Fruit fly (Drosophila melanogaster) whole organism, embryonic: ENCODE measurements around the gene SsRbeta.
A peak's percentile ranks its signal among the peaks of the same experiment; 100 is the strongest.

Experiments used
- ATbp ChIP-seq: fragments of 200-800 bp; sonication (Bioruptor generic); optimal IDR thresholded peaks from 2 replicates; lab custom pipeline; 2017; ENCODE audit warnings: missing biosample characterization, mild to moderate bottlenecking, missing genetic modification characterization, missing genetic modification reagents
- Awh ChIP-seq: fragments of 200-800 bp; sonication (Bioruptor generic); IDR thresholded peaks from 2 replicates; pipeline ENCODE4, ENCODE4 v1.3.6; 2022; ENCODE audit warnings: missing biosample characterization, missing genetic modification characterization
- CG12219 ChIP-seq: fragments of 200-800 bp; sonication (Bioruptor generic); optimal IDR thresholded peaks from 3 replicates; lab custom pipeline; 2018; ENCODE audit warnings: missing biosample characterization, mild to moderate bottlenecking, missing genetic modification characterization
- CG12744 ChIP-seq: fragments of 200-800 bp; sonication (Bioruptor generic); optimal IDR thresholded peaks from 2 replicates; lab custom pipeline; 2016; ENCODE audit warnings: missing biosample characterization, missing genetic modification characterization
- CG13624 ChIP-seq: fragments of 200-800 bp; sonication (Bioruptor generic); optimal IDR thresholded peaks from 2 replicates; lab custom pipeline; 2016; ENCODE audit warnings: missing biosample characterization, missing genetic modification characterization
- CG13775 ChIP-seq: fragments of 200-800 bp; sonication (Bioruptor generic); optimal IDR thresholded peaks from 3 replicates; lab custom pipeline; 2017; ENCODE audit warnings: missing biosample characterization, mild to moderate bottlenecking, missing genetic modification characterization
- CG15479 ChIP-seq: fragments of 200-800 bp; sonication (Bioruptor generic); optimal IDR thresholded peaks from 3 replicates; lab custom pipeline; 2019; ENCODE audit warnings: missing biosample characterization, mild to moderate bottlenecking, missing genetic modification characterization, moderate library complexity
- CG17912 ChIP-seq: fragments of 200-800 bp; sonication (Bioruptor generic); optimal IDR thresholded peaks from 2 replicates; lab custom pipeline; 2018; ENCODE audit warnings: missing biosample characterization, mild to moderate bottlenecking, missing genetic modification characterization
- CG30431 ChIP-seq: fragments of 200-800 bp; sonication (Bioruptor generic); optimal IDR thresholded peaks from 2 replicates; lab custom pipeline; 2017; ENCODE audit warnings: missing biosample characterization, missing genetic modification characterization
- CG31224 ChIP-seq: fragments of 200-800 bp; sonication (Bioruptor generic); IDR thresholded peaks from 2 replicates; pipeline ENCODE4 v1.3.6; 2022; ENCODE audit warnings: missing biosample characterization, missing genetic modification characterization
- CG32772 ChIP-seq: fragments of 200-800 bp; sonication (Bioruptor generic); IDR thresholded peaks from 2 replicates; pipeline ENCODE4 v1.3.6; 2022; ENCODE audit warnings: missing biosample characterization, missing genetic modification characterization
- CG7556 ChIP-seq: fragments of 200-800 bp; sonication (Bioruptor generic); optimal IDR thresholded peaks from 2 replicates; lab custom pipeline; 2017; ENCODE audit warnings: missing biosample characterization, mild to moderate bottlenecking, missing genetic modification characterization
- CG8290 ChIP-seq, 3 experiments: fragments of 200-800 bp; sonication (Bioruptor generic); optimal IDR thresholded peaks; 2 replicates each; lab custom pipeline; 2016 to 2019; ENCODE audit warnings: missing biosample characterization in 3 of 3, missing genetic modification characterization in 3 of 3, mild to moderate bottlenecking in 2 of 3, moderate library complexity in 1 of 3
- CG9727 ChIP-seq: fragments of 200-800 bp; sonication (Bioruptor generic); optimal IDR thresholded peaks from 3 replicates; lab custom pipeline; 2017; ENCODE audit warnings: missing biosample characterization, mild to moderate bottlenecking, missing genetic modification characterization
- CG9932 ChIP-seq: fragments of 200-800 bp; sonication (Bioruptor generic); IDR thresholded peaks from 2 replicates; pipeline ENCODE4 v1.3.6; 2022; ENCODE audit warnings: missing biosample characterization, missing genetic modification characterization
- CkIIα-i1 ChIP-seq: fragments of 200-800 bp; sonication (Bioruptor generic); IDR thresholded peaks from 2 replicates; pipeline ENCODE4 v1.3.6; 2022; ENCODE audit warnings: missing biosample characterization, missing genetic modification characterization
- Dad ChIP-seq: fragments of 200-800 bp; sonication (Bioruptor generic); optimal IDR thresholded peaks from 3 replicates; lab custom pipeline; 2016; ENCODE audit warnings: missing biosample characterization, missing genetic modification characterization
- Deaf1 ChIP-seq: fragments of 200-800 bp; optimal IDR thresholded peaks from 3 replicates; lab custom pipeline; 2019; ENCODE audit warnings: missing biosample characterization, mild to moderate bottlenecking, missing genetic modification characterization, moderate library complexity
- Dek ChIP-seq: fragments of 200-800 bp; sonication (Bioruptor generic); optimal IDR thresholded peaks from 3 replicates; lab custom pipeline; 2019; ENCODE audit warnings: missing biosample characterization, mild to moderate bottlenecking, missing genetic modification characterization, moderate library complexity
- Dip2 ChIP-seq: fragments of 200-800 bp; sonication (Bioruptor generic); IDR thresholded peaks from 2 replicates; pipeline ENCODE4 v1.3.6; 2022; ENCODE audit warnings: missing biosample characterization, missing genetic modification characterization
- Drgx ChIP-seq: fragments of 200-800 bp; sonication (Bioruptor generic); IDR thresholded peaks from 2 replicates; pipeline ENCODE4 v1.3.6; 2022; ENCODE audit warnings: missing biosample characterization, missing genetic modification characterization
- GATAe ChIP-seq: fragments of 200-800 bp; sonication (Bioruptor generic); conservative IDR thresholded peaks from 2 replicates; pipeline ENCODE4 v1.3.6; 2022; ENCODE audit warnings: missing biosample characterization, missing genetic modification characterization
- HLH54F ChIP-seq: fragments of 200-800 bp; sonication (Bioruptor generic); optimal IDR thresholded peaks from 3 replicates; lab custom pipeline; 2016; ENCODE audit warnings: missing biosample characterization, missing genetic modification characterization
- HLHmδ ChIP-seq: fragments of 200-800 bp; sonication (Bioruptor generic); optimal IDR thresholded peaks from 2 replicates; lab custom pipeline; 2018; ENCODE audit warnings: missing biosample characterization, mild to moderate bottlenecking, missing genetic modification characterization, moderate library complexity
- Hand ChIP-seq: fragments of 200-800 bp; sonication (Bioruptor generic); optimal IDR thresholded peaks from 2 replicates; lab custom pipeline; 2017; ENCODE audit warnings: mild to moderate bottlenecking, missing biosample characterization, missing genetic modification reagents, missing genetic modification characterization
- Hey ChIP-seq: fragments of 200-800 bp; sonication (Bioruptor generic); optimal IDR thresholded peaks from 3 replicates; lab custom pipeline; 2018; ENCODE audit warnings: missing biosample characterization, mild to moderate bottlenecking, missing genetic modification characterization
- Hr51 ChIP-seq, 2 experiments: fragments of 200-800 bp; sonication (Bioruptor generic); optimal IDR thresholded peaks; 2 replicates in 1 of 2; 3 replicates in 1 of 2; lab custom pipeline; 2016 to 2018; ENCODE audit warnings: missing biosample characterization in 2 of 2, missing genetic modification characterization in 2 of 2, mild to moderate bottlenecking in 1 of 2, moderate library complexity in 1 of 2
- Lhr ChIP-seq: fragments of 200-800 bp; sonication (Bioruptor generic); optimal IDR thresholded peaks from 3 replicates; lab custom pipeline; 2017; ENCODE audit warnings: mild to moderate bottlenecking, missing biosample characterization, missing genetic modification reagents, missing genetic modification characterization
- MESR4 ChIP-seq: fragments of 200-800 bp; sonication (Bioruptor generic); optimal IDR thresholded peaks from 2 replicates; lab custom pipeline; 2018; ENCODE audit warnings: missing biosample characterization, mild to moderate bottlenecking, missing genetic modification characterization, moderate library complexity
- Oli ChIP-seq: fragments of 200-800 bp; sonication (Bioruptor generic); optimal IDR thresholded peaks from 2 replicates; lab custom pipeline; 2018; ENCODE audit warnings: missing biosample characterization, mild to moderate bottlenecking, missing genetic modification characterization, moderate library complexity
- Scr ChIP-seq: fragments of 200-800 bp; sonication (Bioruptor generic); IDR thresholded peaks from 2 replicates; pipeline ENCODE4 v1.3.6; 2022; ENCODE audit warnings: missing biosample characterization, missing genetic modification characterization; ENCODE audit not compliant: partially characterized antibody
- bab2 ChIP-seq: fragments of 200-800 bp; sonication (Bioruptor generic); optimal IDR thresholded peaks from 2 replicates; lab custom pipeline; 2016; ENCODE audit warnings: missing biosample characterization, missing genetic modification characterization
- br ChIP-seq: fragments of >200 bp; optimal IDR thresholded peaks from 2 replicates; lab custom pipeline; 2017
- chinmo ChIP-seq: fragments of 200-800 bp; sonication (Bioruptor generic); IDR thresholded peaks from 4 replicates; pipeline ENCODE4 v1.3.6; 2022; ENCODE audit warnings: missing biosample characterization, missing genetic modification characterization; ENCODE audit not compliant: partially characterized antibody
- dmrt11E ChIP-seq: fragments of 200-800 bp; sonication (Bioruptor generic); optimal IDR thresholded peaks from 3 replicates; lab custom pipeline; 2018; ENCODE audit warnings: missing biosample characterization, mild to moderate bottlenecking, missing genetic modification characterization, moderate library complexity
- jing ChIP-seq: fragments of 200-800 bp; sonication (Bioruptor generic); optimal IDR thresholded peaks from 2 replicates; lab custom pipeline; 2018; ENCODE audit warnings: missing biosample characterization, mild to moderate bottlenecking, missing genetic modification characterization
- kni ChIP-seq: fragments of 200-800 bp; sonication (Bioruptor generic); optimal IDR thresholded peaks from 3 replicates; lab custom pipeline; 2017; ENCODE audit warnings: mild to moderate bottlenecking, missing biosample characterization, missing genetic modification reagents, missing genetic modification characterization
- mam ChIP-seq: fragments of 200-800 bp; sonication (Bioruptor generic); optimal IDR thresholded peaks from 3 replicates; lab custom pipeline; 2016; ENCODE audit warnings: missing biosample characterization, missing genetic modification characterization
- mirr ChIP-seq: fragments of 200-800 bp; sonication (Bioruptor generic); optimal IDR thresholded peaks from 3 replicates; lab custom pipeline; 2018; ENCODE audit warnings: missing biosample characterization, mild to moderate bottlenecking, missing genetic modification characterization
- peb ChIP-seq: fragments of 200-800 bp; sonication (Bioruptor generic); IDR thresholded peaks from 2 replicates; pipeline ENCODE4 v1.3.6; 2022; ENCODE audit warnings: missing biosample characterization, missing genetic modification characterization
- pho ChIP-seq: fragments of 200-800 bp; sonication (Bioruptor generic); optimal IDR thresholded peaks from 2 replicates; lab custom pipeline; 2016; ENCODE audit warnings: missing biosample characterization, missing genetic modification characterization
- pzg ChIP-seq: fragments of 200-800 bp; sonication (Bioruptor generic); optimal IDR thresholded peaks from 3 replicates; lab custom pipeline; 2018; ENCODE audit warnings: missing biosample characterization, mild to moderate bottlenecking, missing genetic modification characterization, moderate library complexity
- repo ChIP-seq: fragments of 200-800 bp; sonication (Bioruptor generic); optimal IDR thresholded peaks from 2 replicates; lab custom pipeline; 2016; ENCODE audit warnings: missing biosample characterization, missing genetic modification characterization
- slou ChIP-seq: fragments of 200-800 bp; sonication (Bioruptor generic); optimal IDR thresholded peaks from 3 replicates; lab custom pipeline; 2016; ENCODE audit warnings: missing biosample characterization, missing genetic modification characterization
- trem ChIP-seq: fragments of 200-800 bp; optimal IDR thresholded peaks from 3 replicates; lab custom pipeline; 2019; ENCODE audit warnings: missing biosample characterization, mild to moderate bottlenecking, missing genetic modification characterization, moderate library complexity
- tup ChIP-seq: fragments of 200-800 bp; sonication (Bioruptor generic); optimal IDR thresholded peaks from 2 replicates; lab custom pipeline; 2016; ENCODE audit warnings: missing biosample characterization, mild to moderate bottlenecking, missing genetic modification characterization, moderate library complexity
- unc-4 ChIP-seq: fragments of 200-800 bp; sonication (Bioruptor generic); IDR thresholded peaks from 2 replicates; pipeline ENCODE4 v1.3.6; 2022; ENCODE audit warnings: missing biosample characterization, missing genetic modification characterization; ENCODE audit not compliant: partially characterized antibody
- usp ChIP-seq: fragments of >200 bp; optimal IDR thresholded peaks from 2 replicates; lab custom pipeline; 2017; ENCODE audit warnings: missing biosample characterization, missing genetic modification characterization
- wdn ChIP-seq: fragments of 200-800 bp; sonication (Bioruptor generic); IDR thresholded peaks from 2 replicates; pipeline ENCODE4 v1.3.6; 2022; ENCODE audit warnings: missing biosample characterization, missing genetic modification characterization

SsRbeta gene

dm6 chr3L:16161847-16162556, 32.6 kb downstream of the SsRbeta start (continued):
- TF ChIP-seq repo (no peak), br (lab: Kevin White, UChicago) (no peak), HLHmδ (GFP tag; lab: Kevin White, UChicago) (no peak), kni (GFP tag; lab: Kevin White, UChicago) (peak; percentile 24), CG9932 (GFP tag; lab: Robert Waterston, UW) (peak; percentile 70), Hr51 (GFP tag; optimal IDR thresholded peaks at IDR 0.05; lab: Kevin White, UChicago) (peak; percentile 39 to 81), CG12744 (GFP tag; lab: Kevin White, UChicago) (peak; percentile 23), mirr (GFP tag; lab: Kevin White, UChicago) (peak; percentile 1), tup (GFP tag; lab: Kevin White, UChicago) (no peak), CG15479 (GFP tag; lab: Kevin White, UChicago) (no peak), peb (0 out of 2 replicates have a peak, but pooled peaks have one; percentile 17), HLH54F (GFP tag; lab: Kevin White, UChicago) (peak; percentile 74), bab2 (peak; percentile 48), ATbp (GFP tag; lab: Kevin White, UChicago) (peak; percentile 42), usp (GFP tag; lab: Kevin White, UChicago) (no peak), chinmo (peak; percentile 39; the same call in 1 of the 4 replicates), CG8290 (GFP tag; optimal IDR thresholded peaks at IDR 0.05; lab: Kevin White, UChicago) (peak; percentile 32), CG8290 (tag; optimal IDR thresholded peaks at IDR 0.05; lab: Kevin White, UChicago) (no peak), Oli (tag; lab: Kevin White, UChicago) (peak; percentile 78), Lhr (GFP tag; lab: Kevin White, UChicago) (peak; percentile 6), Awh (GFP tag; lab: Robert Waterston, UW) (no peak), slou (GFP tag; lab: Kevin White, UChicago) (no peak), Dek (tag; lab: Kevin White, UChicago) (peak; percentile 68), Scr (GFP tag; lab: Robert Waterston, UW) (no peak), GATAe (GFP tag; lab: Robert Waterston, UW) (no peak), CG32772 (peak; percentile 57; the same call in 1 of the 2 replicates), CG7556 (GFP tag; lab: Kevin White, UChicago) (peak; percentile 83), pho (GFP tag; lab: Kevin White, UChicago) (peak; percentile 66), pzg (GFP tag; lab: Kevin White, UChicago) (no peak), Hand (GFP tag; lab: Kevin White, UChicago) (peak; percentile 87), Dip2 (GFP tag; lab: Robert Waterston, UW) (no peak), trem (tag; lab: Kevin White, UChicago) (peak; percentile 19), unc-4 (GFP tag; lab: Robert Waterston, UW) (no peak), CG13775 (GFP tag; lab: Kevin White, UChicago) (peak; percentile 47), CG30431 (GFP tag; lab: Kevin White, UChicago) (peak; percentile 34), MESR4 (GFP tag; lab: Kevin White, UChicago) (no peak), wdn (GFP tag; lab: Robert Waterston, UW) (no peak), Hey (tag; lab: Kevin White, UChicago) (peak; percentile 19), CG13624 (GFP tag; lab: Kevin White, UChicago) (peak; percentile 76), Drgx (GFP tag; lab: Robert Waterston, UW) (peak; percentile 69), CkIIα-i1 (GFP tag; lab: Robert Waterston, UW) (no peak), CG17912 (no peak), mam (GFP tag; lab: Kevin White, UChicago) (peak; percentile 85), CG9727 (peak; percentile 69), dmrt11E (peak; percentile 8), CG31224 (GFP tag; lab: Robert Waterston, UW) (peak; percentile 41), Dad (GFP tag; lab: Kevin White, UChicago) (peak; percentile 45), CG12219 (GFP tag; lab: Kevin White, UChicago) (peak; percentile 69), Deaf1 (tag; lab: Kevin White, UChicago) (peak; percentile 37), jing (GFP tag; lab: Kevin White, UChicago) (peak; percentile 16)
